Worm (Caenorhabditis elegans): ENCODE results near the gene ile-2.
A peak's percentile ranks its signal among the peaks of the same experiment; 100 is the strongest.

The ile-2 gene

DNA sequence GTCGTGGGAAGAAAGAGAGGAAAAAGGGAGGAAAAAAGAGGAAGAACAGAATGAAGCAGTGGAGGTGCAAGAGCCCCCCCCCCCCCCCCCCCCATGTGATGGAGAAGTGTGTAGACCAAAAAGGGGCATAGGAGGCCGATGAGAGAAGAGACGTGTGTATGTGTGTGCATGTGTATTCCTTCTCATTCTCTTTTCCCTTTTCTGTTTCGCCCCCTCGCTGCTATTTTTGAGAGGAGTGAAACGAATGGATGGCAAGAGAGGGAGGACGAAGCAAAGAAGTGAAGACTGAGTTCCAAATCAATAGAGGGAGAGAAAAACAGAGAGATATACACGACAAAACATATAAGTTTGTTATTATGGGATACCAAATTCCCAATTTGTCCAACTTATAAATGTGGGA, 7.8 kb upstream of the ile-2 start:
- TF ChIP-seq cebp-1 (GFP tag; IDR thresholded peaks at IDR 0.05) (no peak), cebp-1 (tag; optimal IDR thresholded peaks at IDR 0.05) (peak; percentile 62), snpc-1.3 (tag; optimal IDR thresholded peaks at IDR 0.05; ENCODE audit: insufficient read depth) (no peak), mel-28 (tag; optimal IDR thresholded peaks at IDR 0.05; ENCODE audit: borderline replicate concordance) (no peak), madf-10 (tag; optimal IDR thresholded peaks at IDR 0.05) (no peak), D2030.7 (GFP tag; IDR thresholded peaks at IDR 0.05) (no peak), gei-17 (GFP tag; optimal IDR thresholded peaks at IDR 0.05) (no peak), madf-3 (GFP tag; IDR thresholded peaks at IDR 0.05) (no peak), efl-1 (GFP tag; optimal IDR thresholded peaks at IDR 0.05) (no peak), T26A5.8 (tag; optimal IDR thresholded peaks at IDR 0.05) (no peak), nhr-80 (tag; optimal IDR thresholded peaks at IDR 0.05) (no peak), attf-3 (GFP tag; conservative IDR thresholded peaks at IDR 0.05) (no peak), B0336.3 (GFP tag; IDR thresholded peaks at IDR 0.05) (no peak), die-1 (tag; optimal IDR thresholded peaks at IDR 0.05) (no peak), nfya-1 (tag; optimal IDR thresholded peaks at IDR 0.05; ENCODE audit: borderline replicate concordance, insufficient read depth) (no peak), ekl-4 (GFP tag; IDR thresholded peaks at IDR 0.05) (no peak), nhr-90 (tag; optimal IDR thresholded peaks at IDR 0.05) (no peak), ama-1 (optimal IDR thresholded peaks at IDR 0.05) (no peak), ama-1 (GFP tag; optimal IDR thresholded peaks at IDR 0.05) (no peak), zim-3 (tag; optimal IDR thresholded peaks at IDR 0.05) (no peak), let-607 (tag; optimal IDR thresholded peaks at IDR 0.05) (peak in 1 of 2 experiments; percentile 4), lir-1 (GFP tag; conservative IDR thresholded peaks at IDR 0.05) (no peak), lag-1 (GFP tag; IDR thresholded peaks at IDR 0.05) (no peak), ztf-25 (GFP tag; IDR thresholded peaks at IDR 0.05) (no peak), athp-1 (tag; optimal IDR thresholded peaks at IDR 0.05) (no peak), hmg-1.2 (GFP tag; IDR thresholded peaks at IDR 0.05) (peak; percentile 9; the same call in 1 of the 2 replicates), F52B5.7 (tag; optimal IDR thresholded peaks at IDR 0.05) (no peak), lsy-27 (tag; optimal IDR thresholded peaks at IDR 0.05; ENCODE audit: borderline replicate concordance, insufficient read depth) (no peak), madf-6 (GFP tag; IDR thresholded peaks at IDR 0.05) (no peak), somi-1 (GFP tag; optimal IDR thresholded peaks at IDR 0.05) (no peak), ZK185.1 (tag; optimal IDR thresholded peaks at IDR 0.05; ENCODE audit: poor library complexity, severe bottlenecking) (no peak), F57C9.4 (tag; optimal IDR thresholded peaks at IDR 0.05) (no peak), dpl-1 (GFP tag; optimal IDR thresholded peaks at IDR 0.05) (no peak), attf-5 (GFP tag; optimal IDR thresholded peaks at IDR 0.05) (peak; percentile 8), ceh-27 (GFP tag; optimal IDR thresholded peaks at IDR 0.05) (peak; percentile 30), hrde-1 (tag; optimal IDR thresholded peaks at IDR 0.05; ENCODE audit: borderline replicate concordance) (no peak), Y56A3A.18 (GFP tag; IDR thresholded peaks at IDR 0.05) (no peak), aptf-3 (GFP tag; IDR thresholded peaks at IDR 0.05) (no peak), ztf-3 (GFP tag; optimal IDR thresholded peaks at IDR 0.05) (no peak), B0019.2 (GFP tag; conservative IDR thresholded peaks at IDR 0.05) (no peak), let-526 (GFP tag; IDR thresholded peaks at IDR 0.05) (no peak), egrh-3 (GFP tag; IDR thresholded peaks at IDR 0.05) (peak; percentile 26; the same call in 1 of the 2 replicates), mcd-1 (GFP tag; IDR thresholded peaks at IDR 0.05) (peak; percentile 40), Y67H2A.10 (GFP tag; conservative IDR thresholded peaks at IDR 0.05) (no peak), lin-35 (GFP tag; optimal IDR thresholded peaks at IDR 0.05) (no peak), xnd-1 (tag; optimal IDR thresholded peaks at IDR 0.05) (no peak), sdz-38 (tag; optimal IDR thresholded peaks at IDR 0.05) (no peak), bed-2 (GFP tag; IDR thresholded peaks at IDR 0.05) (no peak), C06A6.2 (GFP tag; conservative IDR thresholded peaks at IDR 0.05) (no peak)
